Fruit fly (Drosophila melanogaster): Measurements from ENCODE around the gene CG43219.

The CG43219 gene

dm6 chr3L:21196563-21196962, 23.6 kb upstream of the CG43219 start, which contains the start of the genes Targ3 and park (continued):
- TF ChIP-seq CG7357 (GFP tag; IDR thresholded peaks at IDR 0.05) (no peak), odd (GFP tag; optimal IDR thresholded peaks at IDR 0.05) (no peak), jigr1 (GFP tag; IDR thresholded peaks at IDR 0.05) (no peak), CG1603 (tag; optimal IDR thresholded peaks at IDR 0.05) (peak; percentile 68), mirr (GFP tag; optimal IDR thresholded peaks at IDR 0.05) (peak; percentile 40), tna (GFP tag; IDR thresholded peaks at IDR 0.05; ENCODE audit: partially characterized antibody) (no peak), CG9727 (GFP tag; optimal IDR thresholded peaks at IDR 0.05) (no peak), CG4820 (GFP tag; optimal IDR thresholded peaks at IDR 0.05) (no peak), CG10366 (GFP tag; IDR thresholded peaks at IDR 0.05) (peak; percentile 19; the same call in 1 of the 2 replicates), CG2875 (GFP tag; optimal IDR thresholded peaks at IDR 0.05) (no peak), B-H1 (GFP tag; IDR thresholded peaks at IDR 0.05) (no peak), gfzf (GFP tag; optimal IDR thresholded peaks at IDR 0.05) (peak; percentile 22), chif (GFP tag; optimal IDR thresholded peaks at IDR 0.05) (peak; percentile 16 to 17), CG43689 (GFP tag; IDR thresholded peaks at IDR 0.05) (no peak), CG13296 (GFP tag; optimal IDR thresholded peaks at IDR 0.05) (peak; percentile 1), tap (tag; optimal IDR thresholded peaks at IDR 0.05) (no peak), HHEX (GFP tag; optimal IDR thresholded peaks at IDR 0.05) (no peak), CG18764 (GFP tag; optimal IDR thresholded peaks at IDR 0.05) (no peak), tup (GFP tag; optimal IDR thresholded peaks at IDR 0.05) (no peak), Dek (tag; optimal IDR thresholded peaks at IDR 0.05) (no peak), ssp (GFP tag; IDR thresholded peaks at IDR 0.05) (no peak), h (optimal IDR thresholded peaks at IDR 0.05) (no peak), CG13424 (tag; optimal IDR thresholded peaks at IDR 0.05) (no peak), CG17912 (GFP tag; optimal IDR thresholded peaks at IDR 0.05) (no peak), sob (GFP tag; IDR thresholded peaks at IDR 0.05) (peak; percentile 38; the same call in 1 of the 2 replicates), CG13287 (GFP tag; IDR thresholded peaks at IDR 0.05; ENCODE audit: partially characterized antibody) (peak; percentile 49), CG12071 (GFP tag; optimal IDR thresholded peaks at IDR 0.05) (no peak), bigmax (GFP tag; optimal IDR thresholded peaks at IDR 0.05) (no peak), gcm (GFP tag; optimal IDR thresholded peaks at IDR 0.05) (no peak), nerfin-1 (tag; optimal IDR thresholded peaks at IDR 0.05) (no peak), lbe (GFP tag; optimal IDR thresholded peaks at IDR 0.05) (no peak), ara (GFP tag; IDR thresholded peaks at IDR 0.05) (no peak), CG16779 (GFP tag; IDR thresholded peaks at IDR 0.05) (no peak), wek (GFP tag; optimal IDR thresholded peaks at IDR 0.05) (no peak), H15 (GFP tag; IDR thresholded peaks at IDR 0.05) (no peak), btn (GFP tag; optimal IDR thresholded peaks at IDR 0.05) (no peak), NfI (GFP tag; optimal IDR thresholded peaks at IDR 0.05) (peak; percentile 55), CG11398 (GFP tag; optimal IDR thresholded peaks at IDR 0.05) (peak; percentile 17), Atf-2 (GFP tag; optimal IDR thresholded peaks at IDR 0.05) (no peak), CG31224 (GFP tag; IDR thresholded peaks at IDR 0.05) (no peak), fd96Cb (tag; optimal IDR thresholded peaks at IDR 0.05) (no peak), Hand (GFP tag; optimal IDR thresholded peaks at IDR 0.05) (no peak), row (GFP tag; IDR thresholded peaks at IDR 0.05) (peak; percentile 34; the same call in 1 of the 3 replicates), Dp (GFP tag; optimal IDR thresholded peaks at IDR 0.05) (peak; percentile 84), CG9215 (GFP tag; IDR thresholded peaks at IDR 0.05) (no peak), klu (GFP tag; IDR thresholded peaks at IDR 0.05) (no peak), Pdp1 (GFP tag; optimal IDR thresholded peaks at IDR 0.05) (peak in 1 of 2 experiments; percentile 4), bbx (GFP tag; IDR thresholded peaks at IDR 0.05; ENCODE audit: partially characterized antibody) (no peak), CG10959 (GFP tag; IDR thresholded peaks at IDR 0.05) (no peak), Chrac-16 (GFP tag; optimal IDR thresholded peaks at IDR 0.05) (no peak), CG7928 (GFP tag; optimal IDR thresholded peaks at IDR 0.05) (no peak), Six4 (GFP tag; optimal IDR thresholded peaks at IDR 0.05) (no peak)

Data from whole organism, embryonic.